Fruit fly (Drosophila melanogaster) whole organism, wandering third instar larva: ENCODE data around the gene CG17819.

Source experiments
- Dfd ChIP-seq: fragments of >200 bp; optimal IDR thresholded peaks from 2 replicates; lab custom pipeline; 2017; ENCODE audit warnings: missing biosample characterization, missing genetic modification characterization
- OdsH ChIP-seq: fragments of 200-800 bp; sonication (Bioruptor generic); optimal IDR thresholded peaks from 2 replicates; lab custom pipeline; 2016; ENCODE audit warnings: missing biosample characterization, mild to moderate bottlenecking, missing genetic modification characterization
- jim ChIP-seq: fragments of 175-275, 200-325 bp; sonication (Bioruptor generic); optimal IDR thresholded peaks from 2 replicates; lab custom pipeline; 2016; ENCODE audit warnings: missing biosample characterization, mild to moderate bottlenecking, missing genetic modification characterization

The CG17819 gene

DNA sequence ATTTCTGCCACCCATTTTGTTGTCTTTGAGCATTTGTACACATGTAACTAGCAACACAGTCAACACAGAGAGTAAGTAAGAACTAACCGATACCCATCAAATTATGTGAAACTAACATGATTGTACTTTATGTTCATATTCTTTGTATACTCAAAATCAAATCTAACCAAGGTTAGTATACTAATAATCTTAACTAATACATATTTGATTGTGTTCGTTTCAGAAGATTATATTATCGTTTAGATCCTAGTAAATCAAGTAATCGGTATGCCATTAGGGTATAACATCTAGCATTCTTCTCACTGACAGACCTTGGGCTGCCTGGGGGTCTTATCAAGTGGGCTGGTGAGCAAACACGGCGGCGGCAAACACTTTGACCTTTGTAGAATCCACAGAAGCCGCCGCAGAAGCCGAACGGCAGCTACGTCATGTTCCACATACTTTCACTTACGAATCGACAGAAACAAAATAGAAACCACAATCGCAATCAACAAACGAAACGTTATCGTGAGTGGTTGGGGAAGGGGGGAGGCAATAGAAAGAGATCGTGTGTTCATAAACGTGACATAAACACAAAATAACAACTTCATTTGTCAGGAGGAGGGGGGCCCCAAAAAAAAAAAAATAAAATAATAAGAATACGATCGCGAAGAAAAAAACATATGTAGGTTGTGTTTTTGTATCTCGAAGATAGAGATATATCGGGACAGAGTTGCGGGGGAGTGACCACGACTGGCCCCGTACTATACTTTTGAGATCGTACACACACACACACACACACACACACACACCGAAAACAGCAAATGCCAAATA, 49.8 kb downstream of the CG17819 start:
- peak; percentile 66 for TF ChIP-seq jim
- TF ChIP-seq OdsH: no peak
- TF ChIP-seq Dfd (GFP tag; lab: Kevin White, UChicago): peak; percentile 40
